Fruit fly (Drosophila melanogaster) whole organism, prepupa: ENCODE results near the gene Samuel.
A peak's percentile ranks its signal among the peaks of the same experiment; 100 is the strongest.

Source experiments
- Blimp-1 ChIP-seq: fragments of 200-800 bp; sonication (Bioruptor generic); optimal IDR thresholded peaks from 3 replicates; lab custom pipeline; 2017; ENCODE audit warnings: missing biosample characterization, missing genetic modification characterization, mild to moderate bottlenecking, moderate library complexity, missing genetic modification reagents
- CG10631 ChIP-seq: fragments of 200-800 bp; sonication (Bioruptor generic); optimal IDR thresholded peaks from 2 replicates; lab custom pipeline; 2016; ENCODE audit warnings: missing biosample characterization, missing genetic modification characterization
- CG11294 ChIP-seq: fragments of 200-800 bp; sonication (Bioruptor generic); IDR thresholded peaks from 2 replicates; pipeline ENCODE4 v1.3.6; 2022; ENCODE audit warnings: missing biosample characterization, missing genetic modification characterization
- CG11762 ChIP-seq: fragments of 200-800 bp; sonication (Bioruptor generic); optimal IDR thresholded peaks from 3 replicates; lab custom pipeline; 2016; ENCODE audit warnings: missing biosample characterization, missing genetic modification characterization; ENCODE audit not compliant: insufficient read depth
- CG11902 ChIP-seq: fragments of 200-800 bp; sonication (Bioruptor generic); optimal IDR thresholded peaks from 3 replicates; lab custom pipeline; 2016; ENCODE audit warnings: missing biosample characterization, missing genetic modification characterization
- CG15336 ChIP-seq: fragments of 200-800 bp; sonication (Bioruptor generic); IDR thresholded peaks from 2 replicates; pipeline ENCODE4 v1.3.6; 2022; ENCODE audit warnings: missing biosample characterization, missing genetic modification characterization
- CG16779 ChIP-seq: fragments of 200-800 bp; sonication (Bioruptor generic); optimal IDR thresholded peaks from 3 replicates; lab custom pipeline; 2017; ENCODE audit warnings: missing biosample characterization, mild to moderate bottlenecking, missing genetic modification characterization
- CG31627 ChIP-seq: fragments of 200-800 bp; sonication (Bioruptor generic); optimal IDR thresholded peaks from 3 replicates; lab custom pipeline; 2016; ENCODE audit warnings: missing biosample characterization, missing genetic modification characterization
- CG3919 ChIP-seq: fragments of 200-800 bp; sonication (Bioruptor generic); optimal IDR thresholded peaks from 3 replicates; lab custom pipeline; 2016; ENCODE audit warnings: missing biosample characterization, missing genetic modification characterization
- CG4318 ChIP-seq: fragments of 200-800 bp; sonication (Bioruptor generic); optimal IDR thresholded peaks from 3 replicates; lab custom pipeline; 2017; ENCODE audit warnings: missing biosample characterization, mild to moderate bottlenecking, missing genetic modification characterization
- CG6163 ChIP-seq: fragments of 200-800 bp; sonication (Bioruptor generic); IDR thresholded peaks from 3 replicates; pipeline ENCODE4 v1.3.6; 2022; ENCODE audit warnings: missing biosample characterization, missing genetic modification characterization
- CG6276 ChIP-seq: fragments of 200-800 bp; sonication (Bioruptor generic); optimal IDR thresholded peaks from 2 replicates; lab custom pipeline; 2017; ENCODE audit warnings: missing biosample characterization, mild to moderate bottlenecking, missing genetic modification characterization
- CG6792 ChIP-seq: fragments of 200-800 bp; sonication (Bioruptor generic); optimal IDR thresholded peaks from 3 replicates; lab custom pipeline; 2016; ENCODE audit warnings: missing biosample characterization, missing genetic modification characterization
- CG6808 ChIP-seq: fragments of 200-800 bp; sonication (Bioruptor generic); optimal IDR thresholded peaks from 3 replicates; lab custom pipeline; 2017; ENCODE audit warnings: missing biosample characterization, missing genetic modification characterization, mild to moderate bottlenecking, moderate library complexity, missing genetic modification reagents
- CG6854 ChIP-seq: fragments of 200-800 bp; sonication (Bioruptor generic); optimal IDR thresholded peaks from 2 replicates; lab custom pipeline; 2017; ENCODE audit warnings: missing biosample characterization, mild to moderate bottlenecking, missing genetic modification characterization
- CG8119 ChIP-seq: fragments of 200-800 bp; sonication (Bioruptor generic); IDR thresholded peaks from 3 replicates; pipeline ENCODE4 v1.3.6; 2022; ENCODE audit warnings: missing biosample characterization, missing genetic modification characterization
- CG8319 ChIP-seq: fragments of 200-800 bp; sonication (Bioruptor generic); optimal IDR thresholded peaks from 3 replicates; lab custom pipeline; 2016; ENCODE audit warnings: missing biosample characterization, missing genetic modification characterization
- CG8632 ChIP-seq: fragments of 200-800 bp; sonication (Bioruptor generic); optimal IDR thresholded peaks from 3 replicates; lab custom pipeline; 2016; ENCODE audit warnings: missing biosample characterization, missing genetic modification characterization
- CG9139 ChIP-seq: fragments of 200-800 bp; sonication (Bioruptor generic); optimal IDR thresholded peaks from 3 replicates; lab custom pipeline; 2017; ENCODE audit warnings: missing biosample characterization, mild to moderate bottlenecking, missing genetic modification characterization
- Eip75B ChIP-seq: fragments of 200-800 bp; sonication (Bioruptor generic); optimal IDR thresholded peaks from 3 replicates; lab custom pipeline; 2016; ENCODE audit warnings: missing biosample characterization, missing genetic modification characterization
- Eip78C ChIP-seq: fragments of 200-800 bp; sonication (Bioruptor generic); peaks from one replicate; lab custom pipeline; 2016; ENCODE audit warnings: missing biosample characterization, missing genetic modification characterization
- Eip93F ChIP-seq: fragments of 200-800 bp; sonication (Bioruptor generic); optimal IDR thresholded peaks from 2 replicates; lab custom pipeline; 2016; ENCODE audit warnings: missing biosample characterization, mild to moderate bottlenecking, missing genetic modification characterization
- Ets96B ChIP-seq: fragments of 200-800 bp; optimal IDR thresholded peaks from 2 replicates; lab custom pipeline; 2019; ENCODE audit warnings: missing biosample characterization, mild to moderate bottlenecking, missing genetic modification characterization, moderate library complexity
- Gug ChIP-seq: fragments of 200-800 bp; sonication (Bioruptor generic); IDR thresholded peaks from 2 replicates; pipeline ENCODE4 v1.3.6; 2022; ENCODE audit warnings: missing biosample characterization, missing genetic modification characterization
- Hr39 ChIP-seq: fragments of 200-800 bp; sonication (Bioruptor generic); optimal IDR thresholded peaks from 2 replicates; lab custom pipeline; 2016; ENCODE audit warnings: missing biosample characterization, missing genetic modification characterization
- Hr4 ChIP-seq: fragments of 200-800 bp; sonication (Bioruptor generic); optimal IDR thresholded peaks from 3 replicates; lab custom pipeline; 2016; ENCODE audit warnings: missing biosample characterization, missing genetic modification characterization
- Lpt ChIP-seq: fragments of 200-800 bp; sonication (Bioruptor generic); optimal IDR thresholded peaks from 3 replicates; lab custom pipeline; 2016; ENCODE audit warnings: missing biosample characterization, missing genetic modification characterization
- Met ChIP-seq: fragments of 200-800 bp; sonication (Bioruptor generic); optimal IDR thresholded peaks from 3 replicates; lab custom pipeline; 2016; ENCODE audit warnings: missing biosample characterization, missing genetic modification characterization
- OdsH ChIP-seq: fragments of 200-800 bp; sonication (Bioruptor generic); optimal IDR thresholded peaks from 3 replicates; lab custom pipeline; 2016; ENCODE audit warnings: missing biosample characterization, missing genetic modification characterization
- Smox ChIP-seq: fragments of 200-800 bp; sonication (Bioruptor generic); optimal IDR thresholded peaks from 3 replicates; lab custom pipeline; 2016; ENCODE audit warnings: missing biosample characterization, missing genetic modification characterization
- Sox102F ChIP-seq: fragments of 200-800 bp; sonication (Bioruptor generic); optimal IDR thresholded peaks from 2 replicates; lab custom pipeline; 2016; ENCODE audit warnings: missing biosample characterization, mild to moderate bottlenecking, missing genetic modification characterization
- Sox14 ChIP-seq: fragments of 200-800 bp; sonication (Bioruptor generic); optimal IDR thresholded peaks from 3 replicates; lab custom pipeline; 2016; ENCODE audit warnings: missing biosample characterization, missing genetic modification characterization
- Sox15 ChIP-seq: fragments of 200-800 bp; sonication (Bioruptor generic); optimal IDR thresholded peaks from 3 replicates; lab custom pipeline; 2016; ENCODE audit warnings: missing biosample characterization, missing genetic modification characterization
- achi ChIP-seq: fragments of 200-800 bp; sonication (Bioruptor generic); optimal IDR thresholded peaks from 3 replicates; lab custom pipeline; 2016; ENCODE audit warnings: missing biosample characterization, missing genetic modification characterization
- acj6 ChIP-seq: fragments of 200-800 bp; sonication (Bioruptor generic); optimal IDR thresholded peaks from 3 replicates; lab custom pipeline; 2016; ENCODE audit warnings: missing biosample characterization, missing genetic modification characterization
- cyc ChIP-seq: fragments of 200-800 bp; sonication (Bioruptor generic); optimal IDR thresholded peaks from 3 replicates; lab custom pipeline; 2016; ENCODE audit warnings: missing biosample characterization, missing genetic modification characterization
- dsx ChIP-seq: fragments of 200-800 bp; optimal IDR thresholded peaks from 3 replicates; lab custom pipeline; 2019; ENCODE audit warnings: missing biosample characterization, mild to moderate bottlenecking, missing genetic modification characterization, moderate library complexity; ENCODE audit not compliant: poor library complexity, severe bottlenecking
- eg ChIP-seq: fragments of 200-800 bp; sonication (Bioruptor generic); IDR thresholded peaks from 3 replicates; pipeline ENCODE4 v1.3.6; 2022; ENCODE audit warnings: missing biosample characterization, missing genetic modification characterization
- esn ChIP-seq: fragments of 200-800 bp; sonication (Bioruptor generic); optimal IDR thresholded peaks from 2 replicates; lab custom pipeline; 2016; ENCODE audit warnings: missing biosample characterization, mild to moderate bottlenecking, missing genetic modification characterization, moderate library complexity
- fd59A ChIP-seq: fragments of 200-800 bp; sonication (Bioruptor generic); optimal IDR thresholded peaks from 2 replicates; lab custom pipeline; 2017; ENCODE audit warnings: missing biosample characterization, mild to moderate bottlenecking, missing genetic modification characterization, missing genetic modification reagents
- fd85E ChIP-seq: fragments of 200-800 bp; sonication (Bioruptor generic); optimal IDR thresholded peaks from 3 replicates; lab custom pipeline; 2016; ENCODE audit warnings: missing biosample characterization, missing genetic modification characterization
- fkh ChIP-seq: fragments of 200-800 bp; sonication (Bioruptor generic); optimal IDR thresholded peaks from 3 replicates; lab custom pipeline; 2017; ENCODE audit warnings: missing biosample characterization, mild to moderate bottlenecking, missing genetic modification characterization, moderate library complexity
- lz ChIP-seq: fragments of 200-800 bp; sonication (Bioruptor generic); optimal IDR thresholded peaks from 3 replicates; lab custom pipeline; 2016; ENCODE audit warnings: missing biosample characterization, missing genetic modification characterization
- net ChIP-seq: fragments of 200-800 bp; sonication (Bioruptor generic); optimal IDR thresholded peaks from 3 replicates; lab custom pipeline; 2016; ENCODE audit warnings: missing biosample characterization, missing genetic modification characterization
- pdm3 ChIP-seq: fragments of 200-800 bp; sonication (Bioruptor generic); optimal IDR thresholded peaks from 3 replicates; lab custom pipeline; 2016; ENCODE audit warnings: missing biosample characterization, missing genetic modification characterization
- salr ChIP-seq, 2 experiments: fragments of 200-800 bp; sonication (Bioruptor generic); optimal IDR thresholded peaks; 3 replicates each; lab custom pipeline; 2016 to 2018; ENCODE audit warnings: missing biosample characterization in 2 of 2, missing genetic modification characterization in 2 of 2, mild to moderate bottlenecking in 1 of 2
- spab ChIP-seq: fragments of 200-800 bp; sonication (Bioruptor generic); optimal IDR thresholded peaks from 2 replicates; lab custom pipeline; 2017; ENCODE audit warnings: missing biosample characterization, mild to moderate bottlenecking, missing genetic modification characterization, missing genetic modification reagents
- ss ChIP-seq, 2 experiments: fragments of 200-800 bp; sonication (Bioruptor generic); optimal IDR thresholded peaks; 2 replicates in 1 of 2; 3 replicates in 1 of 2; lab custom pipeline; 2017 to 2018; ENCODE audit warnings: mild to moderate bottlenecking in 2 of 2, missing biosample characterization in 2 of 2, missing genetic modification characterization in 2 of 2, moderate library complexity in 1 of 2
- svp ChIP-seq: fragments of 200-800 bp; sonication (Bioruptor generic); peaks from one replicate; lab custom pipeline; 2016; ENCODE audit warnings: missing biosample characterization, missing genetic modification characterization
- topi ChIP-seq: fragments of 200-800 bp; sonication (Bioruptor generic); optimal IDR thresholded peaks from 3 replicates; lab custom pipeline; 2016; ENCODE audit warnings: missing biosample characterization, missing genetic modification characterization
- vri ChIP-seq: fragments of 200-800 bp; sonication (Bioruptor generic); optimal IDR thresholded peaks from 3 replicates; lab custom pipeline; 2016; ENCODE audit warnings: missing biosample characterization, mild to moderate bottlenecking, missing genetic modification characterization

Gene Samuel

DNA sequence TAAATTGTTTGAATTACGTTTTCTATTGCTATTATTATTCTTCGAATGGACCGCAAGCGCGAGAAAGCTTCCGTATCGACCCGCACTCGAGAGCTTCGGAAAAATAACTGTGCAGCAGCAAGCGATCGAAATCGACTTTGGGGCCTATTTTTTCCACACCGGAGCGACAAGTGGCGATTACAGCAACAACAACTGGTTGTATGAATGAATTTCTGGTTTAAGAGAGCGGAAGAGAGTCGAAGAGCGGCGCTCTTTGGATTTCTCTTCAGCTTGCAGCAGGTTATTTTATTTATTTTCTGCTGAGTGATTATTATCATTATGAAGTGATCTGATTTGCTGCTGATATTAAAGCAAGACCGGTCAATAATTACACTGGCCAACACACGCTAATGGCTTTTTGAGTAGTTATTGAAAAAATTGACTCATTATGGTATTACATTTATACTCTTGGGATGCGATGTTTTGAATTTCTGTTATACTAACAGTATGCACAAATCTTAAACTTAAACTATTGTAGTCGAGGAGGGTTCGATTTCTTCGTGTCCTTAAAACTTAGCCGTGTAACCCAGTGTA, at the start of gene Samuel:
Gene Samuel, minus strand, starts transcription at position 112 of the 573 bp plus-strand sequence.
- TF ChIP-seq CG8119: peak; percentile 68; the same call in 2 of the 3 replicates
- peak; percentile 47 for TF ChIP-seq CG8632 (GFP tag; lab: Kevin White, UChicago)
- peak; percentile 17 for TF ChIP-seq Smox (GFP tag; lab: Kevin White, UChicago)
- TF ChIP-seq fkh: peak; percentile 16
- TF ChIP-seq Met: peak; percentile 44
- no peak for TF ChIP-seq CG11294 (GFP tag; lab: Robert Waterston, UW)
- peak; percentile 68 for TF ChIP-seq CG16779 (tag; lab: Kevin White, UChicago)
- TF ChIP-seq CG6808 (GFP tag; lab: Kevin White, UChicago): peak; percentile 59
- TF ChIP-seq CG3919: peak; percentile 17
- TF ChIP-seq fd59A (GFP tag; lab: Kevin White, UChicago): peak; percentile 17
- TF ChIP-seq CG6854 (GFP tag; lab: Kevin White, UChicago): peak; percentile 87
- peak; percentile 20 for TF ChIP-seq CG31627 (GFP tag; lab: Kevin White, UChicago)
- peak; percentile 78 for TF ChIP-seq Eip78C (GFP tag; lab: Kevin White, UChicago)
- peak; percentile 65 for TF ChIP-seq CG15336 (GFP tag; lab: Robert Waterston, UW)
- peak; percentile 23 for TF ChIP-seq achi (GFP tag; lab: Kevin White, UChicago)
- peak; percentile 5 to 44 for TF ChIP-seq salr (GFP tag; optimal IDR thresholded peaks at IDR 0.05; lab: Kevin White, UChicago)
- peak; percentile 28 for TF ChIP-seq esn
- TF ChIP-seq topi (GFP tag; lab: Kevin White, UChicago): peak; percentile 55
- no peak for TF ChIP-seq Eip93F
- peak; percentile 42 for TF ChIP-seq OdsH (GFP tag; lab: Kevin White, UChicago)
- TF ChIP-seq net (GFP tag; lab: Kevin White, UChicago): peak; percentile 60
- TF ChIP-seq cyc (GFP tag; lab: Kevin White, UChicago): no peak
- TF ChIP-seq lz: peak; percentile 39
- TF ChIP-seq spab (GFP tag; lab: Kevin White, UChicago): peak; percentile 34
- peak; percentile 12 for TF ChIP-seq CG4318 (GFP tag; lab: Kevin White, UChicago)
- peak; percentile 11 for TF ChIP-seq Hr4 (GFP tag; lab: Kevin White, UChicago)
- TF ChIP-seq CG8319 (GFP tag; lab: Kevin White, UChicago): no peak
- peak; percentile 74 for TF ChIP-seq vri (GFP tag; lab: Kevin White, UChicago)
- peak; percentile 19 for TF ChIP-seq Hr39
- peak; percentile 59 to 67 for TF ChIP-seq ss (GFP tag; optimal IDR thresholded peaks at IDR 0.05; lab: Kevin White, UChicago)
- peak; percentile 48 for TF ChIP-seq Ets96B (tag; lab: Kevin White, UChicago)
- peak; percentile 72 for TF ChIP-seq CG6163
- peak; percentile 86 for TF ChIP-seq svp (GFP tag; lab: Kevin White, UChicago)
- peak; percentile 53 for TF ChIP-seq CG9139
- no peak for TF ChIP-seq Blimp-1 (GFP tag; lab: Kevin White, UChicago)
- TF ChIP-seq acj6 (GFP tag; lab: Kevin White, UChicago): peak; percentile 11
- TF ChIP-seq Sox102F (GFP tag; lab: Kevin White, UChicago): peak; percentile 64
- TF ChIP-seq CG10631: peak; percentile 20
- peak; percentile 50 for TF ChIP-seq CG11762 (GFP tag; lab: Kevin White, UChicago)
- peak; percentile 36 for TF ChIP-seq CG6792 (GFP tag; lab: Kevin White, UChicago)
- peak; percentile 57 for TF ChIP-seq dsx
- peak; percentile 62 for TF ChIP-seq CG6276 (GFP tag; lab: Kevin White, UChicago)
- TF ChIP-seq Lpt (GFP tag; lab: Kevin White, UChicago): peak; percentile 12
- TF ChIP-seq Eip75B (GFP tag; lab: Kevin White, UChicago): peak; percentile 12
- no peak for TF ChIP-seq CG11902 (GFP tag; lab: Kevin White, UChicago)
- no peak for TF ChIP-seq fd85E (GFP tag; lab: Kevin White, UChicago)
- no peak for TF ChIP-seq Sox15
- TF ChIP-seq Gug (GFP tag; lab: Robert Waterston, UW): no peak
- TF ChIP-seq pdm3 (GFP tag; lab: Kevin White, UChicago): peak; percentile 49
- TF ChIP-seq eg (GFP tag; lab: Robert Waterston, UW): peak; percentile 73; the same call in 1 of the 3 replicates
- peak; percentile 32 for TF ChIP-seq Sox14 (GFP tag; lab: Kevin White, UChicago)
